Worm (Caenorhabditis elegans) whole organism, young adult: ENCODE measurements around the gene W01B6.5.

ENCODE experiments used
- D2030.7 ChIP-seq: fragments of 200-800 bp; sonication (Bioruptor generic); IDR thresholded peaks from 2 replicates; pipeline ENCODE4 v1.3.6; 2022; ENCODE audit warnings: missing genetic modification reagents, missing genetic modification characterization, missing compliant biosample characterization
- F10E7.11 ChIP-seq: sonication (generic microtip); optimal IDR thresholded peaks from 2 replicates; lab custom pipeline; 2017; ENCODE audit warnings: mild to moderate bottlenecking, missing genetic modification characterization, moderate library complexity, missing compliant biosample characterization
- F33H1.4 ChIP-seq: fragments of 200-800 bp; sonication (Bioruptor generic); IDR thresholded peaks from 2 replicates; pipeline ENCODE4 v1.3.6; 2022; ENCODE audit warnings: missing genetic modification reagents, missing genetic modification characterization, missing compliant biosample characterization
- F49E8.2 ChIP-seq: sonication (generic microtip); optimal IDR thresholded peaks from 3 replicates; lab custom pipeline; 2017; ENCODE audit warnings: missing genetic modification characterization, mild to moderate bottlenecking, missing compliant biosample characterization, antibody characterized with exemption, moderate library complexity; ENCODE audit not compliant: insufficient read depth
- F52B5.7 ChIP-seq: sonication (generic microtip); optimal IDR thresholded peaks from 2 replicates; lab custom pipeline; 2016; ENCODE audit warnings: mild to moderate bottlenecking, missing genetic modification characterization, missing compliant biosample characterization
- K12H6.12 ChIP-seq: fragments of 200-800 bp; sonication (Bioruptor generic); optimal IDR thresholded peaks from 2 replicates; lab custom pipeline; 2018; ENCODE audit warnings: mild to moderate bottlenecking, missing genetic modification characterization, missing compliant biosample characterization
- Y56A3A.18 ChIP-seq: fragments of 200-800 bp; sonication (Bioruptor generic); IDR thresholded peaks from 2 replicates; pipeline ENCODE4 v1.3.6; 2022; ENCODE audit warnings: missing genetic modification reagents, missing genetic modification characterization, missing compliant biosample characterization
- Y67H2A.10 ChIP-seq: fragments of 200-800 bp; sonication (Bioruptor generic); conservative IDR thresholded peaks from 2 replicates; pipeline ENCODE4 v1.3.6; 2022; ENCODE audit warnings: missing genetic modification reagents, missing genetic modification characterization, missing compliant biosample characterization
- akir-1 ChIP-seq: fragments of 200-800 bp; sonication (Bioruptor generic); optimal IDR thresholded peaks from 2 replicates; lab custom pipeline; 2018; ENCODE audit warnings: mild to moderate bottlenecking, missing genetic modification characterization, moderate library complexity, missing compliant biosample characterization
- aptf-2 ChIP-seq: fragments of 200-800 bp; sonication (Bioruptor generic); conservative IDR thresholded peaks from 2 replicates; pipeline ENCODE4 v1.3.6; 2022; ENCODE audit warnings: missing genetic modification reagents, missing genetic modification characterization, missing compliant biosample characterization
- atf-7 ChIP-seq: sonication (generic microtip); optimal IDR thresholded peaks from 2 replicates; lab custom pipeline; 2017; ENCODE audit warnings: mild to moderate bottlenecking, missing genetic modification characterization, missing compliant biosample characterization
- attf-5 ChIP-seq: fragments of 200-800 bp; sonication (Bioruptor generic); optimal IDR thresholded peaks from 2 replicates; lab custom pipeline; 2018; ENCODE audit warnings: mild to moderate bottlenecking, missing genetic modification characterization, missing compliant biosample characterization
- attf-6 ChIP-seq: fragments of 200-800 bp; sonication (Bioruptor generic); IDR thresholded peaks from 2 replicates; pipeline ENCODE4 v1.3.6; 2022; ENCODE audit warnings: missing genetic modification reagents, missing genetic modification characterization, missing compliant biosample characterization
- ccch-3 ChIP-seq: fragments of 200-800 bp; sonication (Bioruptor generic); optimal IDR thresholded peaks from 2 replicates; lab custom pipeline; 2018; ENCODE audit warnings: mild to moderate bottlenecking, missing genetic modification characterization, missing compliant biosample characterization
- cebp-2 ChIP-seq: fragments of 200-800 bp; sonication (Bioruptor generic); IDR thresholded peaks from 2 replicates; pipeline ENCODE4 v1.3.6; 2022; ENCODE audit warnings: missing genetic modification characterization, missing compliant biosample characterization
- chd-7 ChIP-seq: sonication (generic microtip); optimal IDR thresholded peaks from 2 replicates; lab custom pipeline; 2016; ENCODE audit warnings: mild to moderate bottlenecking, missing genetic modification characterization, moderate library complexity, missing compliant biosample characterization
- die-1 ChIP-seq: sonication (generic microtip); optimal IDR thresholded peaks from 2 replicates; lab custom pipeline; 2016; ENCODE audit warnings: missing genotype, mild to moderate bottlenecking, missing genetic modification characterization, missing compliant biosample characterization
- dox-1 ChIP-seq: fragments of 200-800 bp; sonication (Bioruptor generic); IDR thresholded peaks from 2 replicates; pipeline ENCODE4 v1.3.6; 2022; ENCODE audit warnings: missing genetic modification reagents, missing genetic modification characterization, missing compliant biosample characterization
- dpl-1 ChIP-seq: fragments of 150-350 bp; optimal IDR thresholded peaks from 2 replicates; lab custom pipeline; 2014; ENCODE audit warnings: missing biosample characterization, missing genetic modification reagents, missing genetic modification characterization
- egrh-3 ChIP-seq: fragments of 200-800 bp; sonication (Bioruptor generic); IDR thresholded peaks from 2 replicates; pipeline ENCODE4 v1.3.6; 2022; ENCODE audit warnings: missing genetic modification reagents, missing genetic modification characterization, missing compliant biosample characterization
- ekl-4 ChIP-seq: fragments of 200-800 bp; sonication (Bioruptor generic); IDR thresholded peaks from 2 replicates; pipeline ENCODE4 v1.3.6; 2022; ENCODE audit warnings: missing genetic modification reagents, missing genetic modification characterization, missing compliant biosample characterization
- ets-4 ChIP-seq: fragments of 200-800 bp; sonication (Bioruptor generic); optimal IDR thresholded peaks from 2 replicates; lab custom pipeline; 2018; ENCODE audit warnings: mild to moderate bottlenecking, missing genetic modification characterization, missing compliant biosample characterization
- fkh-3 ChIP-seq: sonication (generic microtip); optimal IDR thresholded peaks from 2 replicates; lab custom pipeline; 2016; ENCODE audit warnings: mild to moderate bottlenecking, missing genetic modification characterization, missing compliant biosample characterization
- hsf-1 ChIP-seq: fragments of 200-800 bp; sonication (Bioruptor generic); IDR thresholded peaks from 2 replicates; pipeline ENCODE4 v1.3.6; 2022; ENCODE audit warnings: missing genetic modification reagents, missing genetic modification characterization, missing compliant biosample characterization
- let-526 ChIP-seq: fragments of 200-800 bp; sonication (Bioruptor generic); IDR thresholded peaks from 2 replicates; pipeline ENCODE4 v1.3.6; 2022; ENCODE audit warnings: missing genetic modification reagents, missing genetic modification characterization, missing compliant biosample characterization
- let-607 ChIP-seq, 2 experiments: fragments of 200-800 bp in 1 of 2; sonication (Bioruptor generic) in 1 of 2; sonication (generic microtip) in 1 of 2; optimal IDR thresholded peaks; 2 replicates each; lab custom pipeline; 2016 to 2018; ENCODE audit warnings: mild to moderate bottlenecking in 2 of 2, missing compliant biosample characterization in 2 of 2, missing genetic modification characterization in 2 of 2, moderate library complexity in 2 of 2, missing genotype in 1 of 2
- lin-26 ChIP-seq: fragments of 200-800 bp; sonication (Bioruptor generic); IDR thresholded peaks from 2 replicates; pipeline ENCODE4 v1.3.6; 2022; ENCODE audit warnings: missing genetic modification reagents, missing genetic modification characterization, missing compliant biosample characterization
- mel-28 ChIP-seq: sonication (generic microtip); optimal IDR thresholded peaks from 2 replicates; lab custom pipeline; 2016; ENCODE audit warnings: borderline replicate concordance, mild to moderate bottlenecking, missing genetic modification characterization, missing compliant biosample characterization
- nhr-120 ChIP-seq: fragments of 200-800 bp; sonication (Bioruptor generic); IDR thresholded peaks from 2 replicates; pipeline ENCODE4 v1.3.6; 2022; ENCODE audit warnings: missing genetic modification characterization, missing compliant biosample characterization
- nhr-179 ChIP-seq: sonication (generic microtip); optimal IDR thresholded peaks from 2 replicates; lab custom pipeline; 2016; ENCODE audit warnings: mild to moderate bottlenecking, missing genetic modification characterization, missing compliant biosample characterization
- nhr-80 ChIP-seq: sonication (generic microtip); optimal IDR thresholded peaks from 2 replicates; lab custom pipeline; 2016; ENCODE audit warnings: missing genetic modification characterization, missing compliant biosample characterization
- repo-1 ChIP-seq: sonication (generic microtip); optimal IDR thresholded peaks from 2 replicates; lab custom pipeline; 2017; ENCODE audit warnings: mild to moderate bottlenecking, missing genetic modification characterization, missing compliant biosample characterization
- sea-2 ChIP-seq: fragments of 200-800 bp; sonication (Bioruptor generic); IDR thresholded peaks from 2 replicates; pipeline ENCODE4 v1.3.6; 2022; ENCODE audit warnings: missing genetic modification characterization, missing compliant biosample characterization
- snpc-3.4 ChIP-seq: sonication (generic microtip); optimal IDR thresholded peaks from 2 replicates; lab custom pipeline; 2017; ENCODE audit warnings: missing genetic modification characterization, mild to moderate bottlenecking, missing compliant biosample characterization, antibody characterized with exemption, moderate library complexity, missing genotype, missing genetic modification reagents
- snpc-4 ChIP-seq, 5 experiments: fragments of 150-350 bp in 1 of 5; sonication (generic microtip) in 4 of 5; optimal IDR thresholded peaks; 2 replicates each; lab custom pipeline; 2014 to 2018; ENCODE audit warnings: missing genetic modification characterization in 5 of 5, missing biosample characterization in 3 of 5, antibody characterized with exemption in 2 of 5, mild to moderate bottlenecking in 2 of 5, missing compliant biosample characterization in 2 of 5, missing genotype in 2 of 5, moderate library complexity in 2 of 5, missing genetic modification reagents in 1 of 5
- tbx-9 ChIP-seq: sonication (generic microtip); optimal IDR thresholded peaks from 2 replicates; lab custom pipeline; 2016; ENCODE audit warnings: borderline replicate concordance, missing genetic modification characterization, inconsistent platforms, missing compliant biosample characterization
- tlf-1 ChIP-seq: fragments of 200-800 bp; sonication (Bioruptor generic); optimal IDR thresholded peaks from 2 replicates; lab custom pipeline; 2018; ENCODE audit warnings: mild to moderate bottlenecking, missing genetic modification characterization, missing compliant biosample characterization
- unc-130 ChIP-seq: sonication (generic microtip); optimal IDR thresholded peaks from 2 replicates; lab custom pipeline; 2016; ENCODE audit warnings: missing genetic modification reagents, missing genetic modification characterization, missing compliant biosample characterization
- ztf-18 ChIP-seq: sonication (generic microtip); optimal IDR thresholded peaks from 2 replicates; lab custom pipeline; 2016; ENCODE audit warnings: missing genotype, mild to moderate bottlenecking, missing genetic modification characterization, missing compliant biosample characterization
- ztf-22 ChIP-seq: fragments of 200-800 bp; sonication (Bioruptor generic); optimal IDR thresholded peaks from 2 replicates; lab custom pipeline; 2018; ENCODE audit warnings: mild to moderate bottlenecking, missing genetic modification characterization, moderate library complexity, missing compliant biosample characterization
- ztf-3 ChIP-seq: fragments of 200-800 bp; sonication (Bioruptor generic); optimal IDR thresholded peaks from 2 replicates; lab custom pipeline; 2018; ENCODE audit warnings: mild to moderate bottlenecking, missing genetic modification characterization, missing compliant biosample characterization

W01B6.5 gene

ce11 chrIV:10053550-10053949, 22.4 kb upstream of the W01B6.5 start, which contains the start of gene srv-12:
Gene srv-12, minus strand, starts transcription at chrIV:10053650.
- TF ChIP-seq F33H1.4 (GFP tag; lab: Robert Waterston, UW) (no peak), F49E8.2 (no peak), sea-2 (GFP tag; lab: Robert Waterston, UW) (no peak), F52B5.7 (tag; lab: Kevin White, UChicago) (no peak), fkh-3 (no peak), hsf-1 (GFP tag; lab: Robert Waterston, UW) (no peak), F10E7.11 (tag; lab: Kevin White, UChicago) (no peak), die-1 (tag; lab: Kevin White, UChicago) (no peak), ztf-3 (GFP tag; lab: Kevin White, UChicago) (no peak), chd-7 (tag; lab: Kevin White, UChicago) (no peak), ztf-18 (tag; lab: Kevin White, UChicago) (no peak), snpc-3.4 (no peak), akir-1 (GFP tag; lab: Kevin White, UChicago) (no peak), nhr-179 (tag; lab: Kevin White, UChicago) (no peak), repo-1 (no peak), let-526 (GFP tag; lab: Robert Waterston, UW) (no peak), mel-28 (tag; lab: Kevin White, UChicago) (no peak)

ce11 chrIV:10056138-10056537, 19.9 kb upstream of the W01B6.5 start, which contains the start of gene T04B2.7:
Gene T04B2.7, minus strand, starts transcription at chrIV:10056238.
- TF ChIP-seq dox-1 = no peak
- TF ChIP-seq snpc-4 (GFP tag; optimal IDR thresholded peaks at IDR 0.05; lab: Kevin White, UChicago) = no peak
- TF ChIP-seq snpc-4 (tag; optimal IDR thresholded peaks at IDR 0.05; lab: Kevin White, UChicago) = no peak
- no peak for TF ChIP-seq unc-130 (GFP tag; lab: Kevin White, UChicago)
- no peak for TF ChIP-seq D2030.7 (GFP tag; lab: Robert Waterston, UW)
- no peak for TF ChIP-seq tlf-1 (GFP tag; lab: Kevin White, UChicago)

- TF ChIP-seq ztf-22 (GFP tag; lab: Kevin White, UChicago) (peak; percentile 17), mel-28 (tag; lab: Kevin White, UChicago) (no peak), aptf-2 (GFP tag; lab: Robert Waterston, UW) (no peak), snpc-4 (GFP tag; optimal IDR thresholded peaks at IDR 0.05; lab: Kevin White, UChicago) (no peak), snpc-4 (tag; optimal IDR thresholded peaks at IDR 0.05; lab: Kevin White, UChicago) (no peak), let-607 (tag; optimal IDR thresholded peaks at IDR 0.05; lab: Kevin White, UChicago) (peak in 1 of 2 experiments; percentile 53), lin-26 (GFP tag; lab: Robert Waterston, UW) (no peak), K12H6.12 (tag; lab: Kevin White, UChicago) (no peak), dpl-1 (GFP tag; lab: Kevin White, UChicago) (no peak), nhr-120 (GFP tag; lab: Robert Waterston, UW) (no peak), F52B5.7 (tag; lab: Kevin White, UChicago) (no peak), tbx-9 (tag; lab: Kevin White, UChicago) (no peak), cebp-2 (GFP tag; lab: Robert Waterston, UW) (no peak), ccch-3 (no peak), attf-5 (GFP tag; lab: Kevin White, UChicago) (no peak), ekl-4 (GFP tag; lab: Robert Waterston, UW) (no peak), Y67H2A.10 (GFP tag; lab: Robert Waterston, UW) (no peak), ets-4 (peak; percentile 40), attf-6 (GFP tag; lab: Robert Waterston, UW) (no peak), egrh-3 (GFP tag; lab: Robert Waterston, UW) (no peak), die-1 (tag; lab: Kevin White, UChicago) (no peak), Y56A3A.18 (GFP tag; lab: Robert Waterston, UW) (no peak), atf-7 (tag; lab: Kevin White, UChicago) (peak; percentile 4), nhr-80 (tag; lab: Kevin White, UChicago) (peak; percentile 73)
Measured at ce11 chrIV:10059175-10059574, 16.8 kb upstream of the W01B6.5 start.
